Worm (Caenorhabditis elegans): ENCODE results near the gene F20G2.3.

- TF ChIP-seq pha-4 (tag; optimal IDR thresholded peaks at IDR 0.05) (no peak), ama-1 (optimal IDR thresholded peaks at IDR 0.05) (no peak), pag-3 (tag; optimal IDR thresholded peaks at IDR 0.05; ENCODE audit: borderline replicate concordance) (no peak), unc-3 (GFP tag; conservative IDR thresholded peaks at IDR 0.05) (no peak), unc-3 (tag; optimal IDR thresholded peaks at IDR 0.05) (no peak), fkh-10 (GFP tag; optimal IDR thresholded peaks at IDR 0.05) (no peak), odd-2 (tag; optimal IDR thresholded peaks at IDR 0.05) (no peak), ceh-24 (tag; optimal IDR thresholded peaks at IDR 0.05) (no peak), tbx-7 (tag; optimal IDR thresholded peaks at IDR 0.05) (no peak), gmeb-2 (tag; optimal IDR thresholded peaks at IDR 0.05) (no peak), hlh-30 (tag; optimal IDR thresholded peaks at IDR 0.05; ENCODE audit: insufficient read depth) (no peak)
Observed at ce11 chrV:13744901-13745300, 23.4 kb downstream of the F20G2.3 start, which contains the start of gene F35E12.9.
